Fruit fly (Drosophila melanogaster): ENCODE measurements around the gene CG43091.

Gene CG43091

dm6 chr3R:22753600-22753894 is 15.0 kb downstream of the CG43091 start (continued):
- 0 out of 2 replicates have a peak, but pooled peaks have one; percentile 14 for TF ChIP-seq CG5953 (GFP tag; IDR thresholded peaks at IDR 0.05)
- TF ChIP-seq cwo (GFP tag; optimal IDR thresholded peaks at IDR 0.05): peak; percentile 53
- TF ChIP-seq CG2199 (GFP tag; IDR thresholded peaks at IDR 0.05): 0 out of 3 replicates have a peak, but pooled peaks have one; percentile 65
- 0 out of 2 replicates have a peak, but pooled peaks have one; percentile 32 for TF ChIP-seq CG42726 (GFP tag; IDR thresholded peaks at IDR 0.05; ENCODE audit: partially characterized antibody)
- TF ChIP-seq tio (GFP tag; optimal IDR thresholded peaks at IDR 0.05): no peak
- peak; percentile 44 for TF ChIP-seq abd-A (tag; optimal IDR thresholded peaks at IDR 0.05)
- TF ChIP-seq HLH54F (GFP tag; optimal IDR thresholded peaks at IDR 0.05): no peak
- TF ChIP-seq grn (GFP tag; optimal IDR thresholded peaks at IDR 0.05): peak; percentile 4
- no peak for TF ChIP-seq her (GFP tag; optimal IDR thresholded peaks at IDR 0.05)
- peak in 1 of 2 experiments; percentile 25 for TF ChIP-seq Hr78 (GFP tag; optimal IDR thresholded peaks at IDR 0.05)
- TF ChIP-seq Hr51 (GFP tag; optimal IDR thresholded peaks at IDR 0.05): no peak
- TF ChIP-seq Dbx (GFP tag; IDR thresholded peaks at IDR 0.05): 0 out of 3 replicates have a peak, but pooled peaks have one; percentile 7

- no peak for TF ChIP-seq MBD-R2 (GFP tag; IDR thresholded peaks at IDR 0.05)
- peak; percentile 96 for TF ChIP-seq CG15514 (GFP tag; optimal IDR thresholded peaks at IDR 0.05)
- peak; percentile 27; the same call in 1 of the 3 replicates for TF ChIP-seq row (GFP tag; IDR thresholded peaks at IDR 0.05)
- no peak for TF ChIP-seq CG32532 (GFP tag; IDR thresholded peaks at IDR 0.05)
- no peak for TF ChIP-seq Hand (GFP tag; optimal IDR thresholded peaks at IDR 0.05)
- TF ChIP-seq Bgb (GFP tag; IDR thresholded peaks at IDR 0.05; ENCODE audit: partially characterized antibody): no peak
- peak; percentile 37; the same call in 1 of the 3 replicates for TF ChIP-seq z (GFP tag; IDR thresholded peaks at IDR 0.05)
- TF ChIP-seq zen (tag; optimal IDR thresholded peaks at IDR 0.05): no peak
- TF ChIP-seq Optix (GFP tag; IDR thresholded peaks at IDR 0.05): no peak
- TF ChIP-seq prd (optimal IDR thresholded peaks at IDR 0.05): no peak
- TF ChIP-seq prd (GFP tag; IDR thresholded peaks at IDR 0.05): no peak
- peak; percentile 81 for TF ChIP-seq ewg (GFP tag; optimal IDR thresholded peaks at IDR 0.05)
- peak; percentile 73 for TF ChIP-seq CG7928 (GFP tag; optimal IDR thresholded peaks at IDR 0.05)
- TF ChIP-seq CG2199 (GFP tag; IDR thresholded peaks at IDR 0.05): 0 out of 3 replicates have a peak, but pooled peaks have one; percentile 29
- TF ChIP-seq yki (optimal IDR thresholded peaks at IDR 0.05): no peak
- no peak for TF ChIP-seq insv (GFP tag; optimal IDR thresholded peaks at IDR 0.05)
- TF ChIP-seq Deaf1 (tag; optimal IDR thresholded peaks at IDR 0.05): peak; percentile 11
- TF ChIP-seq Ets97D (GFP tag; optimal IDR thresholded peaks at IDR 0.05): no peak
- 0 out of 2 replicates have a peak, but pooled peaks have one; percentile 28 for TF ChIP-seq onecut (GFP tag; IDR thresholded peaks at IDR 0.05)
- peak; percentile 21 for TF ChIP-seq CG18599 (GFP tag; optimal IDR thresholded peaks at IDR 0.05)
- peak; percentile 37 for TF ChIP-seq sens (GFP tag)
- TF ChIP-seq CG9727 (GFP tag; optimal IDR thresholded peaks at IDR 0.05): no peak
- TF ChIP-seq ci (GFP tag; IDR thresholded peaks at IDR 0.05): 0 out of 3 replicates have a peak, but pooled peaks have one; percentile 9
- TF ChIP-seq Trl (optimal IDR thresholded peaks at IDR 0.05): peak in 1 of 2 experiments; percentile 38
- TF ChIP-seq Trl (GFP tag; optimal IDR thresholded peaks at IDR 0.05): no peak
These were observed 15.6 kb downstream of the CG43091 start for dm6 chr3R:22752929-22753328.

DNA sequence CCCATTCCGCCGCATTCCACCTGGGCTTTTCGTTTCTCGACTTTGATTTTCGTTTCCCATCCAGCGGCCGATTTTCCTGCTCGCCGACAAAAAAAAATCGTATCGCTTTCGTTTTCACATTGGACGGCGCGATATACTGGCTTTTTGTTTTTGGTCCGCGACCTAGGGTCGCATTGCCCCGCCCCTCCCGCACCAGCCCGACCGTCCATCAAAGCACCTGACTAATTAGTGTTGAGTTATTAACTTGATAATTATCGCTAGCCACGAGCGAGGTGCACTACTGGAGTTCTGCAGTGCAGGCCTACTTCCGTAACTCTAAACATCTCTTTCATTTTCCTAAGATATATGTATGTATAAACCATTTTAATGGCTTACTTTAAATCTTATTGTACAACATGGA is 16.8 kb downstream of the CG43091 start:
- TF ChIP-seq CG12236 (GFP tag; optimal IDR thresholded peaks at IDR 0.05) (no peak), Blimp-1 (GFP tag; optimal IDR thresholded peaks at IDR 0.05) (peak; percentile 95), Opbp (GFP tag; IDR thresholded peaks at IDR 0.05; ENCODE audit: partially characterized antibody) (peak; percentile 20; the same call in 1 of the 3 replicates), oc (tag; optimal IDR thresholded peaks at IDR 0.05) (peak; percentile 18), Med (GFP tag) (peak; percentile 20), chm (GFP tag; IDR thresholded peaks at IDR 0.05) (0 out of 2 replicates have a peak, but pooled peaks have one; percentile 34), H15 (GFP tag; IDR thresholded peaks at IDR 0.05) (0 out of 3 replicates have a peak, but pooled peaks have one; percentile 8), crol (GFP tag; IDR thresholded peaks at IDR 0.05) (peak; percentile 62), sqz (GFP tag; optimal IDR thresholded peaks at IDR 0.05) (peak; percentile 29), hkb (optimal IDR thresholded peaks at IDR 0.05) (peak; percentile 36), hkb (GFP tag; IDR thresholded peaks at IDR 0.05) (no peak), CG15601 (tag; optimal IDR thresholded peaks at IDR 0.05) (peak; percentile 2), CG18476 (GFP tag; optimal IDR thresholded peaks at IDR 0.05) (peak; percentile 72), CG3407 (GFP tag; optimal IDR thresholded peaks at IDR 0.05) (no peak), sd (tag; optimal IDR thresholded peaks at IDR 0.05) (peak; percentile 65), CG2199 (GFP tag; IDR thresholded peaks at IDR 0.05) (0 out of 3 replicates have a peak, but pooled peaks have one; percentile 22)

Data from whole organism, embryonic.